Fruit fly (Drosophila melanogaster) whole organism, embryonic: ENCODE data around the gene nAChRalpha5.
A peak's percentile ranks its signal among the peaks of the same experiment; 100 is the strongest.

ENCODE experiments used
- Antp ChIP-seq: fragments of 200-800 bp; sonication (Bioruptor generic); optimal IDR thresholded peaks from 3 replicates; lab custom pipeline; 2016; ENCODE audit warnings: missing biosample characterization, missing genetic modification characterization
- Atf3 ChIP-seq: fragments of 200-800 bp; sonication (Bioruptor generic); optimal IDR thresholded peaks from 3 replicates; lab custom pipeline; 2016; ENCODE audit warnings: missing biosample characterization, missing genetic modification characterization
- Atf6 ChIP-seq: fragments of 200-800 bp; sonication (Bioruptor generic); IDR thresholded peaks from 2 replicates; pipeline ENCODE4 v1.3.6; 2022; ENCODE audit warnings: missing biosample characterization, missing genetic modification characterization
- B-H2 ChIP-seq: fragments of 200-800 bp; sonication (Bioruptor generic); optimal IDR thresholded peaks from 2 replicates; lab custom pipeline; 2018; ENCODE audit warnings: missing biosample characterization, mild to moderate bottlenecking, missing genetic modification characterization
- CG10543 ChIP-seq: fragments of 200-800 bp; sonication (Bioruptor generic); optimal IDR thresholded peaks from 3 replicates; lab custom pipeline; 2017; ENCODE audit warnings: missing biosample characterization, mild to moderate bottlenecking, missing genetic modification characterization, moderate library complexity
- CG11560 ChIP-seq: fragments of 200-800 bp; sonication (Bioruptor generic); IDR thresholded peaks from 3 replicates; pipeline ENCODE4 v1.3.6; 2022; ENCODE audit warnings: missing biosample characterization, missing genetic modification characterization
- CG11723 ChIP-seq: fragments of 200-800 bp; sonication (Bioruptor generic); optimal IDR thresholded peaks from 2 replicates; lab custom pipeline; 2017; ENCODE audit warnings: missing biosample characterization, mild to moderate bottlenecking, missing genetic modification characterization
- CG12299 ChIP-seq: fragments of 200-800 bp; sonication (Bioruptor generic); optimal IDR thresholded peaks from 2 replicates; lab custom pipeline; 2018; ENCODE audit warnings: missing biosample characterization, mild to moderate bottlenecking, missing genetic modification characterization
- CG12744 ChIP-seq: fragments of 200-800 bp; sonication (Bioruptor generic); optimal IDR thresholded peaks from 2 replicates; lab custom pipeline; 2016; ENCODE audit warnings: missing biosample characterization, missing genetic modification characterization
- CG13287 ChIP-seq: fragments of 200-800 bp; sonication (Bioruptor generic); IDR thresholded peaks from 2 replicates; pipeline ENCODE4 v1.3.6; 2022; ENCODE audit warnings: missing biosample characterization, missing genetic modification characterization; ENCODE audit not compliant: partially characterized antibody
- CG15073 ChIP-seq: fragments of 200-800 bp; sonication (Bioruptor generic); optimal IDR thresholded peaks from 2 replicates; lab custom pipeline; 2016; ENCODE audit warnings: missing biosample characterization, missing genetic modification characterization
- CG17385 ChIP-seq: fragments of 200-800 bp; sonication (Bioruptor generic); optimal IDR thresholded peaks from 3 replicates; lab custom pipeline; 2018; ENCODE audit warnings: missing biosample characterization, mild to moderate bottlenecking, missing genetic modification characterization
- CG30403 ChIP-seq: fragments of 200-800 bp; sonication (Bioruptor generic); optimal IDR thresholded peaks from 3 replicates; lab custom pipeline; 2016; ENCODE audit warnings: missing biosample characterization, missing genetic modification characterization
- CG31365 ChIP-seq: fragments of 200-800 bp; sonication (Bioruptor generic); optimal IDR thresholded peaks from 2 replicates; lab custom pipeline; 2018; ENCODE audit warnings: missing biosample characterization, mild to moderate bottlenecking, missing genetic modification characterization
- CG31441 ChIP-seq: fragments of 200-800 bp; sonication (Bioruptor generic); IDR thresholded peaks from 2 replicates; pipeline ENCODE4 v1.3.6; 2022; ENCODE audit warnings: missing biosample characterization, missing genetic modification characterization
- CG32532 ChIP-seq: fragments of 200-800 bp; sonication (Bioruptor generic); IDR thresholded peaks from 2 replicates; pipeline ENCODE4 v1.3.6; 2022; ENCODE audit warnings: missing biosample characterization, missing genetic modification characterization
- CG32772 ChIP-seq: fragments of 200-800 bp; sonication (Bioruptor generic); IDR thresholded peaks from 2 replicates; pipeline ENCODE4 v1.3.6; 2022; ENCODE audit warnings: missing biosample characterization, missing genetic modification characterization
- CG3281 ChIP-seq: fragments of 200-800 bp; sonication (Bioruptor generic); optimal IDR thresholded peaks from 3 replicates; lab custom pipeline; 2017; ENCODE audit warnings: missing biosample characterization, mild to moderate bottlenecking, missing genetic modification characterization
- CG3847 ChIP-seq: fragments of 200-800 bp; sonication (Bioruptor generic); IDR thresholded peaks from 2 replicates; pipeline ENCODE4 v1.3.6; 2022; ENCODE audit warnings: missing biosample characterization, missing genetic modification characterization
- CG6654 ChIP-seq: fragments of 200-800 bp; sonication (Bioruptor generic); optimal IDR thresholded peaks from 2 replicates; lab custom pipeline; 2017; ENCODE audit warnings: missing biosample characterization, mild to moderate bottlenecking, missing genetic modification characterization
- CG7745 ChIP-seq: fragments of 200-800 bp; sonication (Bioruptor generic); optimal IDR thresholded peaks from 2 replicates; lab custom pipeline; 2018; ENCODE audit warnings: missing biosample characterization, mild to moderate bottlenecking, missing genetic modification characterization, moderate library complexity
- CG7987 ChIP-seq: fragments of 200-800 bp; sonication (Bioruptor generic); optimal IDR thresholded peaks from 2 replicates; lab custom pipeline; 2018; ENCODE audit warnings: missing biosample characterization, mild to moderate bottlenecking, missing genetic modification characterization, moderate library complexity
- CG8290 ChIP-seq, 3 experiments: fragments of 200-800 bp; sonication (Bioruptor generic); optimal IDR thresholded peaks; 2 replicates each; lab custom pipeline; 2016 to 2019; ENCODE audit warnings: missing biosample characterization in 3 of 3, missing genetic modification characterization in 3 of 3, mild to moderate bottlenecking in 2 of 3, moderate library complexity in 1 of 3
- CoRest ChIP-seq: fragments of 200-800 bp; sonication (Bioruptor generic); optimal IDR thresholded peaks from 3 replicates; lab custom pipeline; 2018; ENCODE audit warnings: missing biosample characterization, mild to moderate bottlenecking, missing genetic modification characterization, moderate library complexity
- Gug ChIP-seq: fragments of 200-800 bp; sonication (Bioruptor generic); IDR thresholded peaks from 4 replicates; pipeline ENCODE4 v1.3.6; 2022; ENCODE audit warnings: missing biosample characterization, missing genetic modification characterization
- H2.0 ChIP-seq: fragments of 200-800 bp; sonication (Bioruptor generic); IDR thresholded peaks from 2 replicates; pipeline ENCODE4 v1.3.6; 2022; ENCODE audit warnings: missing biosample characterization, missing genetic modification characterization
- HmgD ChIP-seq: fragments of 200-800 bp; sonication (Bioruptor generic); optimal IDR thresholded peaks from 3 replicates; lab custom pipeline; 2016; ENCODE audit warnings: missing biosample characterization, missing genetic modification characterization
- Hmr ChIP-seq: fragments of 200-800 bp; sonication (Bioruptor generic); optimal IDR thresholded peaks from 3 replicates; lab custom pipeline; 2017; ENCODE audit warnings: mild to moderate bottlenecking, missing biosample characterization, missing genetic modification reagents, missing genetic modification characterization
- Hr78 ChIP-seq, 2 experiments: fragments of 200-800 bp in 1 of 2; fragments of >200 bp in 1 of 2; sonication (Bioruptor generic) in 1 of 2; optimal IDR thresholded peaks; 2 replicates each; lab custom pipeline; 2017 to 2019; ENCODE audit warnings: missing biosample characterization in 2 of 2, missing genetic modification characterization in 2 of 2, mild to moderate bottlenecking in 1 of 2, moderate library complexity in 1 of 2
- Mes4 ChIP-seq: fragments of 200-800 bp; sonication (Bioruptor generic); optimal IDR thresholded peaks from 2 replicates; lab custom pipeline; 2016; ENCODE audit warnings: missing biosample characterization, missing genetic modification characterization
- NfI ChIP-seq: fragments of 200-800 bp; sonication (Bioruptor generic); optimal IDR thresholded peaks from 3 replicates; lab custom pipeline; 2018; ENCODE audit warnings: missing biosample characterization, mild to moderate bottlenecking, missing genetic modification characterization, moderate library complexity
- Ravus ChIP-seq: fragments of 200-800 bp; sonication (Bioruptor generic); IDR thresholded peaks from 2 replicates; pipeline ENCODE4 v1.3.6; 2022; ENCODE audit warnings: missing biosample characterization, missing genetic modification characterization
- YL-1 ChIP-seq: fragments of 200-800 bp; sonication (Bioruptor generic); optimal IDR thresholded peaks from 3 replicates; lab custom pipeline; 2017; ENCODE audit warnings: missing biosample characterization, mild to moderate bottlenecking, missing genetic modification characterization
- az2 ChIP-seq: fragments of 200-800 bp; sonication (Bioruptor generic); optimal IDR thresholded peaks from 3 replicates; lab custom pipeline; 2016; ENCODE audit warnings: missing biosample characterization, missing genetic modification characterization
- da ChIP-seq: fragments of 200-800 bp; sonication (Bioruptor generic); optimal IDR thresholded peaks from 2 replicates; lab custom pipeline; 2016; ENCODE audit warnings: missing biosample characterization, missing genetic modification characterization
- ewg ChIP-seq: fragments of 200-800 bp; sonication (Bioruptor generic); optimal IDR thresholded peaks from 3 replicates; lab custom pipeline; 2017; ENCODE audit warnings: mild to moderate bottlenecking, missing biosample characterization, missing genetic modification reagents, missing genetic modification characterization
- grau ChIP-seq: fragments of 200-800 bp; optimal IDR thresholded peaks from 3 replicates; lab custom pipeline; 2019; ENCODE audit warnings: missing biosample characterization, mild to moderate bottlenecking, missing genetic modification characterization, moderate library complexity
- gt ChIP-seq: fragments of 200-800 bp; sonication (Bioruptor generic); IDR thresholded peaks from 2 replicates; pipeline ENCODE4 v1.3.6; 2022; ENCODE audit warnings: missing biosample characterization, missing genetic modification characterization
- hkb ChIP-seq, 2 experiments: fragments of 200-800 bp in 1 of 2; fragments of >200 bp in 1 of 2; sonication (Bioruptor generic) in 1 of 2; IDR thresholded peaks in 1 of 2; optimal IDR thresholded peaks in 1 of 2; 2 replicates each; pipeline versions ENCODE4 v1.3.6 to Lab custom; 2017 to 2022; ENCODE audit warnings: missing biosample characterization in 1 of 2, missing genetic modification characterization in 1 of 2
- kni ChIP-seq: fragments of 200-800 bp; sonication (Bioruptor generic); optimal IDR thresholded peaks from 3 replicates; lab custom pipeline; 2017; ENCODE audit warnings: mild to moderate bottlenecking, missing biosample characterization, missing genetic modification reagents, missing genetic modification characterization
- lab ChIP-seq: fragments of 200-800 bp; sonication (Bioruptor generic); optimal IDR thresholded peaks from 3 replicates; lab custom pipeline; 2017; ENCODE audit warnings: missing biosample characterization, missing genetic modification characterization, mild to moderate bottlenecking, moderate library complexity, missing genetic modification reagents
- lilli ChIP-seq: fragments of 200-800 bp; sonication (Bioruptor generic); optimal IDR thresholded peaks from 3 replicates; lab custom pipeline; 2016; ENCODE audit warnings: missing biosample characterization, missing genetic modification characterization
- lmd ChIP-seq: fragments of 200-800 bp; sonication (Bioruptor generic); IDR thresholded peaks from 2 replicates; pipeline ENCODE4 v1.3.6; 2022; ENCODE audit warnings: missing biosample characterization, missing genetic modification characterization
- pan ChIP-seq, 4 experiments: fragments of >200 bp in 3 of 4; fragments of 200-800 bp in 1 of 4; sonication (Bioruptor generic) in 1 of 4; optimal IDR thresholded peaks in 3 of 4; IDR thresholded peaks in 1 of 4; 2 replicates each; pipeline versions ENCODE4 v1.3.6 to Lab custom; 2017 to 2022; ENCODE audit warnings: missing biosample characterization in 2 of 4, missing genetic modification characterization in 2 of 4, mixed read lengths in 1 of 4
- row ChIP-seq: fragments of 200-800 bp; sonication (Bioruptor generic); IDR thresholded peaks from 3 replicates; pipeline ENCODE4 v1.3.6; 2022; ENCODE audit warnings: missing biosample characterization, missing genetic modification characterization
- sima ChIP-seq: fragments of 200-800 bp; sonication (Bioruptor generic); optimal IDR thresholded peaks from 2 replicates; lab custom pipeline; 2016; ENCODE audit warnings: missing biosample characterization, missing genetic modification characterization
- so ChIP-seq: fragments of 200-800 bp; sonication (Bioruptor generic); IDR thresholded peaks from 3 replicates; pipeline ENCODE4 v1.3.6; 2022; ENCODE audit warnings: missing biosample characterization, missing genetic modification characterization
- sob ChIP-seq: fragments of 200-800 bp; sonication (Bioruptor generic); IDR thresholded peaks from 2 replicates; pipeline ENCODE4 v1.3.6; 2022; ENCODE audit warnings: missing biosample characterization, missing genetic modification characterization
- ssp ChIP-seq: fragments of 200-800 bp; sonication (Bioruptor generic); IDR thresholded peaks from 2 replicates; pipeline ENCODE4 v1.3.6; 2022; ENCODE audit warnings: missing biosample characterization, missing genetic modification characterization

Gene nAChRalpha5

dm6 chr2L:14141238-14141637 is 101.3 kb downstream of the nAChRalpha5 start (continued):
- no peak for TF ChIP-seq CG11723 (GFP tag; lab: Kevin White, UChicago)
- TF ChIP-seq CG17385 (GFP tag; lab: Kevin White, UChicago), result peak; percentile 53
- no peak for TF ChIP-seq kni (GFP tag; lab: Kevin White, UChicago)
- TF ChIP-seq CG3847 (GFP tag; lab: Robert Waterston, UW), result peak; percentile 46
- TF ChIP-seq lab, result peak; percentile 76
- peak; percentile 47; the same call in 1 of the 2 replicates for TF ChIP-seq Atf6 (GFP tag; lab: Robert Waterston, UW)
- no peak for TF ChIP-seq CG10543 (GFP tag; lab: Kevin White, UChicago)
- peak; percentile 53; the same call in 1 of the 2 replicates for TF ChIP-seq CG32532 (GFP tag; lab: Robert Waterston, UW)
- TF ChIP-seq so, result no peak
- no peak for TF ChIP-seq B-H2 (GFP tag; lab: Kevin White, UChicago)
- no peak for TF ChIP-seq CG8290 (GFP tag; optimal IDR thresholded peaks at IDR 0.05; lab: Kevin White, UChicago)
- TF ChIP-seq CG8290 (tag; optimal IDR thresholded peaks at IDR 0.05; lab: Kevin White, UChicago), result peak in 1 of 2 experiments; percentile 60
- TF ChIP-seq H2.0 (GFP tag; lab: Robert Waterston, UW), result no peak
- TF ChIP-seq Atf3 (GFP tag; lab: Kevin White, UChicago), result no peak
- TF ChIP-seq CG13287 (GFP tag; lab: Robert Waterston, UW), result no peak
- TF ChIP-seq CG32772 (GFP tag; lab: Robert Waterston, UW), result 0 out of 2 replicates have a peak, but pooled peaks have one; percentile 15
- TF ChIP-seq CG3281, result peak; percentile 62
- no peak for TF ChIP-seq HmgD (GFP tag; lab: Kevin White, UChicago)
- no peak for TF ChIP-seq CG12299 (tag; lab: Kevin White, UChicago)
- TF ChIP-seq Ravus (GFP tag; lab: Robert Waterston, UW), result no peak
- peak; percentile 43 for TF ChIP-seq lmd (GFP tag; lab: Robert Waterston, UW)
- TF ChIP-seq CG15073 (GFP tag; lab: Kevin White, UChicago), result no peak
- no peak for TF ChIP-seq CG7745 (tag; lab: Kevin White, UChicago)
- peak; percentile 39 for TF ChIP-seq CG30403 (GFP tag; lab: Kevin White, UChicago)
- TF ChIP-seq sima (GFP tag; lab: Kevin White, UChicago), result no peak
- no peak for TF ChIP-seq gt
- TF ChIP-seq ewg (GFP tag; lab: Kevin White, UChicago), result no peak
- no peak for TF ChIP-seq hkb (optimal IDR thresholded peaks at IDR 0.05; lab: Kevin White, UChicago)
- TF ChIP-seq hkb (GFP tag; IDR thresholded peaks at IDR 0.05; lab: Robert Waterston, UW), result peak; percentile 56; the same call in 1 of the 2 replicates
- peak; percentile 49 for TF ChIP-seq lilli (GFP tag; lab: Kevin White, UChicago)
- TF ChIP-seq CoRest (tag; lab: Kevin White, UChicago), result peak; percentile 37
- TF ChIP-seq pan (optimal IDR thresholded peaks at IDR 0.05; lab: Kevin White, UChicago), result no peak
- peak in 1 of 2 experiments; percentile 46 for TF ChIP-seq pan (GFP tag; optimal IDR thresholded peaks at IDR 0.05 in 1 of 2, IDR thresholded peaks at IDR 0.05 in 1 of 2)
- TF ChIP-seq row, result peak; percentile 67
- TF ChIP-seq YL-1 (GFP tag; lab: Kevin White, UChicago), result no peak
- TF ChIP-seq Gug (GFP tag; lab: Robert Waterston, UW), result 0 out of 4 replicates have a peak, but pooled peaks have one; percentile 21
- no peak for TF ChIP-seq CG7987 (GFP tag; lab: Kevin White, UChicago)
- peak; percentile 40; the same call in 1 of the 2 replicates for TF ChIP-seq sob (GFP tag; lab: Robert Waterston, UW)
- peak; percentile 24 for TF ChIP-seq NfI (GFP tag; lab: Kevin White, UChicago)
- TF ChIP-seq Antp (GFP tag; lab: Kevin White, UChicago), result peak; percentile 34
- no peak for TF ChIP-seq CG31365 (tag; lab: Kevin White, UChicago)
- TF ChIP-seq CG31441 (GFP tag; lab: Robert Waterston, UW), result peak; percentile 44; the same call in 1 of the 2 replicates
- TF ChIP-seq Hmr (GFP tag; lab: Kevin White, UChicago), result peak; percentile 70
- TF ChIP-seq CG11560, result no peak
- no peak for TF ChIP-seq da (GFP tag; lab: Kevin White, UChicago)
- peak; percentile 17 for TF ChIP-seq az2 (GFP tag; lab: Kevin White, UChicago)
- TF ChIP-seq Mes4, result no peak
- no peak for TF ChIP-seq ssp (GFP tag; lab: Robert Waterston, UW)
- no peak for TF ChIP-seq Hr78 (GFP tag; optimal IDR thresholded peaks at IDR 0.05; lab: Kevin White, UChicago)
- TF ChIP-seq CG6654 (GFP tag; lab: Kevin White, UChicago), result no peak
- TF ChIP-seq grau (tag; lab: Kevin White, UChicago), result peak; percentile 58
- TF ChIP-seq CG12744 (GFP tag; lab: Kevin White, UChicago), result no peak
